Fruit fly (Drosophila melanogaster): ENCODE data around the gene Myc.

The Myc gene

dm6 chrX:3403411-3403810 lies 30.5 kb downstream of the Myc start (continued):
- no peak for TF ChIP-seq HHEX (GFP tag; optimal IDR thresholded peaks at IDR 0.05)
- no peak for TF ChIP-seq zen (tag; optimal IDR thresholded peaks at IDR 0.05)
- TF ChIP-seq ssp (GFP tag; IDR thresholded peaks at IDR 0.05) = no peak
- no peak for TF ChIP-seq CG7745 (tag; optimal IDR thresholded peaks at IDR 0.05)
- no peak for TF ChIP-seq jigr1 (GFP tag; IDR thresholded peaks at IDR 0.05)
- no peak for TF ChIP-seq Nf-YB (GFP tag; optimal IDR thresholded peaks at IDR 0.05)
- no peak for TF ChIP-seq Lim3 (GFP tag; IDR thresholded peaks at IDR 0.05)
- peak; percentile 57 for TF ChIP-seq CG10366 (GFP tag; IDR thresholded peaks at IDR 0.05)
- TF ChIP-seq Fer1 (GFP tag; optimal IDR thresholded peaks at IDR 0.05) = no peak
- TF ChIP-seq CG13775 (GFP tag; optimal IDR thresholded peaks at IDR 0.05) = no peak
- TF ChIP-seq Bgb (GFP tag; IDR thresholded peaks at IDR 0.05; ENCODE audit: partially characterized antibody) = no peak
- TF ChIP-seq CG8089 (GFP tag; optimal IDR thresholded peaks at IDR 0.05) = no peak
- no peak for TF ChIP-seq vnd (GFP tag; IDR thresholded peaks at IDR 0.05; ENCODE audit: partially characterized antibody)
- no peak for TF ChIP-seq CG31224 (GFP tag; IDR thresholded peaks at IDR 0.05)
- TF ChIP-seq CG18476 (GFP tag; optimal IDR thresholded peaks at IDR 0.05) = no peak
- TF ChIP-seq Atf-2 (GFP tag; optimal IDR thresholded peaks at IDR 0.05) = no peak
- peak; percentile 17 for TF ChIP-seq Xbp1 (GFP tag; optimal IDR thresholded peaks at IDR 0.05)
- no peak for TF ChIP-seq hkb (optimal IDR thresholded peaks at IDR 0.05)
- 0 out of 2 replicates have a peak, but pooled peaks have one; percentile 30 for TF ChIP-seq hkb (GFP tag; IDR thresholded peaks at IDR 0.05)
- no peak for TF ChIP-seq CG1602 (GFP tag; optimal IDR thresholded peaks at IDR 0.05)
- TF ChIP-seq bowl (GFP tag; IDR thresholded peaks at IDR 0.05) = 0 out of 2 replicates have a peak, but pooled peaks have one; percentile 8
- peak; percentile 51 for TF ChIP-seq Xrp1 (GFP tag; IDR thresholded peaks at IDR 0.05)
- no peak for TF ChIP-seq Stat92E (GFP tag; optimal IDR thresholded peaks at IDR 0.05)
- TF ChIP-seq sens-2 (GFP tag; IDR thresholded peaks at IDR 0.05) = no peak
- no peak for TF ChIP-seq Taf1 (GFP tag; IDR thresholded peaks at IDR 0.05)
- TF ChIP-seq bab2 (GFP tag; optimal IDR thresholded peaks at IDR 0.05) = peak; percentile 44
- no peak for TF ChIP-seq Optix (GFP tag; IDR thresholded peaks at IDR 0.05)
- TF ChIP-seq zen2 (GFP tag; IDR thresholded peaks at IDR 0.05; ENCODE audit: partially characterized antibody) = no peak
- TF ChIP-seq repo (GFP tag; optimal IDR thresholded peaks at IDR 0.05) = no peak
- TF ChIP-seq CG34224 (GFP tag; IDR thresholded peaks at IDR 0.05; ENCODE audit: partially characterized antibody) = no peak
- peak; percentile 52 for TF ChIP-seq lab (GFP tag; optimal IDR thresholded peaks at IDR 0.05)
- TF ChIP-seq dpn (GFP tag; optimal IDR thresholded peaks at IDR 0.05) = peak in 1 of 2 experiments; percentile 23
- no peak for TF ChIP-seq CG12299 (tag; optimal IDR thresholded peaks at IDR 0.05)
- TF ChIP-seq pum (GFP tag; optimal IDR thresholded peaks at IDR 0.05) = no peak
- TF ChIP-seq br (optimal IDR thresholded peaks at IDR 0.05) = no peak
- TF ChIP-seq CG9876 (GFP tag; optimal IDR thresholded peaks at IDR 0.05) = no peak
- no peak for TF ChIP-seq E2f2 (GFP tag; IDR thresholded peaks at IDR 0.05)
- TF ChIP-seq ara (GFP tag; IDR thresholded peaks at IDR 0.05) = 0 out of 2 replicates have a peak, but pooled peaks have one; percentile 23

DNA sequence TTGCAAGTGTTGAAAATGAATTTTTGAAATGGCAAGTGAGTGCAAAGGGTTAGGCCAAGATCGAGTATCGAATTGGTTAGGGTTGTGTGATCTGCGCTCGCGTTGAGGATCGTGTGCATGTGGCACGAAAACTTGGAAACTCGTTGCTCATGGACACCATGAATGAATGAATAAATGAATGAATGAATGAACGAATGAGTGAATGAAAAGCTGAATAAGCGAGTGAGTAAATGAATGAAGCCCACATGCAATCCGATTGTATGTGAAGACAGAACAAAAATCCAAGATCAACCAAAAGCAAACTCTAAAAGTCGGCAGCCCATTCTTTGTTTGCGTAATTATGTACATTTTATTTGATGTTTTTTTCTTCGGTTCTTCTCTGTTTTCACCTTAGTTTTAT lies 31.7 kb downstream of the Myc start:
- TF ChIP-seq rib (GFP tag; IDR thresholded peaks at IDR 0.05) = no peak
- TF ChIP-seq CG8290 (GFP tag; optimal IDR thresholded peaks at IDR 0.05) = no peak
- TF ChIP-seq CG8290 (tag; optimal IDR thresholded peaks at IDR 0.05) = no peak
- peak; percentile 98 for TF ChIP-seq CG8281 (tag; optimal IDR thresholded peaks at IDR 0.05)
- TF ChIP-seq Dll (GFP tag; IDR thresholded peaks at IDR 0.05; ENCODE audit: partially characterized antibody) = no peak
- no peak for TF ChIP-seq dysf (GFP tag; IDR thresholded peaks at IDR 0.05)
- peak; percentile 8 for TF ChIP-seq Med (GFP tag)
